Fruit fly (Drosophila melanogaster) whole organism, embryonic: Measurements from ENCODE around the gene Drice.

Source experiments
- Antp ChIP-seq: fragments of 200-800 bp; sonication (Bioruptor generic); optimal IDR thresholded peaks from 3 replicates; lab custom pipeline; 2016; ENCODE audit warnings: missing biosample characterization, missing genetic modification characterization
- CG10543 ChIP-seq: fragments of 200-800 bp; sonication (Bioruptor generic); optimal IDR thresholded peaks from 3 replicates; lab custom pipeline; 2017; ENCODE audit warnings: missing biosample characterization, mild to moderate bottlenecking, missing genetic modification characterization, moderate library complexity
- CG12155 ChIP-seq: fragments of 200-800 bp; sonication (Bioruptor generic); optimal IDR thresholded peaks from 3 replicates; lab custom pipeline; 2016; ENCODE audit warnings: missing biosample characterization, missing genetic modification characterization
- CG12391 ChIP-seq: fragments of 200-800 bp; sonication (Bioruptor generic); optimal IDR thresholded peaks from 3 replicates; lab custom pipeline; 2018; ENCODE audit warnings: missing biosample characterization, mild to moderate bottlenecking, missing genetic modification characterization, moderate library complexity
- CG13775 ChIP-seq: fragments of 200-800 bp; sonication (Bioruptor generic); optimal IDR thresholded peaks from 3 replicates; lab custom pipeline; 2017; ENCODE audit warnings: missing biosample characterization, mild to moderate bottlenecking, missing genetic modification characterization
- CG1529 ChIP-seq: fragments of 200-800 bp; sonication (Bioruptor generic); optimal IDR thresholded peaks from 3 replicates; lab custom pipeline; 2018; ENCODE audit warnings: missing biosample characterization, missing genetic modification characterization
- CG15514 ChIP-seq: fragments of 200-800 bp; sonication (Bioruptor generic); optimal IDR thresholded peaks from 3 replicates; lab custom pipeline; 2017; ENCODE audit warnings: missing biosample characterization, missing genetic modification characterization, mild to moderate bottlenecking, moderate library complexity, missing genetic modification reagents
- CG1603 ChIP-seq: fragments of 200-800 bp; sonication (Bioruptor generic); optimal IDR thresholded peaks from 2 replicates; lab custom pipeline; 2019; ENCODE audit warnings: missing biosample characterization, mild to moderate bottlenecking, missing genetic modification characterization, moderate library complexity
- CG17385 ChIP-seq: fragments of 200-800 bp; sonication (Bioruptor generic); optimal IDR thresholded peaks from 3 replicates; lab custom pipeline; 2018; ENCODE audit warnings: missing biosample characterization, mild to moderate bottlenecking, missing genetic modification characterization
- CG18011 ChIP-seq: fragments of 200-800 bp; sonication (Bioruptor generic); optimal IDR thresholded peaks from 2 replicates; lab custom pipeline; 2017; ENCODE audit warnings: missing biosample characterization, missing genetic modification characterization, mild to moderate bottlenecking, moderate library complexity, missing genotype
- CG18599 ChIP-seq: fragments of 200-800 bp; sonication (Bioruptor generic); optimal IDR thresholded peaks from 3 replicates; lab custom pipeline; 2017; ENCODE audit warnings: missing biosample characterization, missing genetic modification characterization, mild to moderate bottlenecking, moderate library complexity, missing genetic modification reagents
- CG3065 ChIP-seq: fragments of 200-800 bp; sonication (Bioruptor generic); optimal IDR thresholded peaks from 2 replicates; lab custom pipeline; 2016; ENCODE audit warnings: missing biosample characterization, missing genetic modification characterization
- CG31441 ChIP-seq: fragments of 200-800 bp; sonication (Bioruptor generic); IDR thresholded peaks from 2 replicates; pipeline ENCODE4 v1.3.6; 2022; ENCODE audit warnings: missing biosample characterization, missing genetic modification characterization
- CG32767 ChIP-seq: fragments of 200-800 bp; sonication (Bioruptor generic); IDR thresholded peaks from 2 replicates; pipeline ENCODE4 v1.3.6; 2022; ENCODE audit warnings: missing biosample characterization, missing genetic modification characterization
- CG3281 ChIP-seq: fragments of 200-800 bp; sonication (Bioruptor generic); optimal IDR thresholded peaks from 3 replicates; lab custom pipeline; 2017; ENCODE audit warnings: missing biosample characterization, mild to moderate bottlenecking, missing genetic modification characterization
- CG4424 ChIP-seq: fragments of 200-800 bp; sonication (Bioruptor generic); optimal IDR thresholded peaks from 3 replicates; lab custom pipeline; 2016; ENCODE audit warnings: missing biosample characterization, missing genetic modification characterization
- CG7556 ChIP-seq: fragments of 200-800 bp; sonication (Bioruptor generic); optimal IDR thresholded peaks from 2 replicates; lab custom pipeline; 2017; ENCODE audit warnings: missing biosample characterization, mild to moderate bottlenecking, missing genetic modification characterization
- CG8290 ChIP-seq, 3 experiments: fragments of 200-800 bp; sonication (Bioruptor generic); optimal IDR thresholded peaks; 2 replicates each; lab custom pipeline; 2016 to 2019; ENCODE audit warnings: missing biosample characterization in 3 of 3, missing genetic modification characterization in 3 of 3, mild to moderate bottlenecking in 2 of 3, moderate library complexity in 1 of 3
- CG9932 ChIP-seq: fragments of 200-800 bp; sonication (Bioruptor generic); IDR thresholded peaks from 2 replicates; pipeline ENCODE4 v1.3.6; 2022; ENCODE audit warnings: missing biosample characterization, missing genetic modification characterization
- CkIIα-i1 ChIP-seq: fragments of 200-800 bp; sonication (Bioruptor generic); IDR thresholded peaks from 2 replicates; pipeline ENCODE4 v1.3.6; 2022; ENCODE audit warnings: missing biosample characterization, missing genetic modification characterization
- Deaf1 ChIP-seq: fragments of 200-800 bp; optimal IDR thresholded peaks from 3 replicates; lab custom pipeline; 2019; ENCODE audit warnings: missing biosample characterization, mild to moderate bottlenecking, missing genetic modification characterization, moderate library complexity
- Ets65A ChIP-seq: fragments of 200-800 bp; sonication (Bioruptor generic); peaks from one replicate; lab custom pipeline; 2016; ENCODE audit warnings: missing biosample characterization, missing genetic modification characterization
- Fer2 ChIP-seq: fragments of 200-800 bp; sonication (Bioruptor generic); optimal IDR thresholded peaks from 2 replicates; lab custom pipeline; 2018; ENCODE audit warnings: missing biosample characterization, mild to moderate bottlenecking, missing genetic modification characterization, moderate library complexity
- H2.0 ChIP-seq: fragments of 200-800 bp; sonication (Bioruptor generic); IDR thresholded peaks from 2 replicates; pipeline ENCODE4 v1.3.6; 2022; ENCODE audit warnings: missing biosample characterization, missing genetic modification characterization
- HHEX ChIP-seq: fragments of 200-800 bp; sonication (Bioruptor generic); optimal IDR thresholded peaks from 3 replicates; lab custom pipeline; 2017; ENCODE audit warnings: missing biosample characterization, mild to moderate bottlenecking, missing genetic modification characterization, missing genetic modification reagents
- HLH4C ChIP-seq: fragments of 200-800 bp; sonication (Bioruptor generic); IDR thresholded peaks from 3 replicates; pipeline ENCODE4 v1.3.6; 2022; ENCODE audit warnings: missing biosample characterization, missing genetic modification characterization; ENCODE audit not compliant: partially characterized antibody
- Hsf ChIP-seq: fragments of 200-800 bp; sonication (Bioruptor generic); optimal IDR thresholded peaks from 3 replicates; lab custom pipeline; 2016; ENCODE audit warnings: missing biosample characterization, missing genetic modification characterization
- Lhr ChIP-seq: fragments of 200-800 bp; sonication (Bioruptor generic); optimal IDR thresholded peaks from 3 replicates; lab custom pipeline; 2017; ENCODE audit warnings: mild to moderate bottlenecking, missing biosample characterization, missing genetic modification reagents, missing genetic modification characterization
- Med ChIP-seq: fragments of 200-800 bp; sonication (Bioruptor generic); peaks from one replicate; lab custom pipeline; 2016; ENCODE audit warnings: missing biosample characterization, missing genetic modification characterization, mild to moderate bottlenecking, inconsistent platforms, moderate library complexity
- Meics ChIP-seq: fragments of 200-800 bp; sonication (Bioruptor generic); optimal IDR thresholded peaks from 2 replicates; lab custom pipeline; 2017; ENCODE audit warnings: missing biosample characterization, mild to moderate bottlenecking, missing genetic modification characterization
- Nf-YC ChIP-seq: fragments of 200-800 bp; optimal IDR thresholded peaks from 3 replicates; lab custom pipeline; 2019; ENCODE audit warnings: missing biosample characterization, mild to moderate bottlenecking, missing genetic modification characterization, moderate library complexity
- Pdp1 ChIP-seq, 2 experiments: fragments of 200-800 bp; sonication (Bioruptor generic); optimal IDR thresholded peaks; 3 replicates each; lab custom pipeline; 2016; ENCODE audit warnings: missing biosample characterization in 2 of 2, missing genetic modification characterization in 2 of 2, mild to moderate bottlenecking in 1 of 2, moderate library complexity in 1 of 2
- Ptx1 ChIP-seq: fragments of 200-800 bp; sonication (Bioruptor generic); IDR thresholded peaks from 2 replicates; pipeline ENCODE4 v1.3.6; 2022; ENCODE audit warnings: missing biosample characterization, missing genetic modification characterization
- Ravus ChIP-seq: fragments of 200-800 bp; sonication (Bioruptor generic); IDR thresholded peaks from 2 replicates; pipeline ENCODE4 v1.3.6; 2022; ENCODE audit warnings: missing biosample characterization, missing genetic modification characterization
- Scr ChIP-seq: fragments of 200-800 bp; sonication (Bioruptor generic); IDR thresholded peaks from 2 replicates; pipeline ENCODE4 v1.3.6; 2022; ENCODE audit warnings: missing biosample characterization, missing genetic modification characterization; ENCODE audit not compliant: partially characterized antibody
- Sox102F ChIP-seq: fragments of 200-800 bp; sonication (Bioruptor generic); optimal IDR thresholded peaks from 2 replicates; lab custom pipeline; 2018; ENCODE audit warnings: missing biosample characterization, mild to moderate bottlenecking, missing genetic modification characterization, moderate library complexity
- Sry-β ChIP-seq: fragments of 200-800 bp; sonication (Bioruptor generic); optimal IDR thresholded peaks from 2 replicates; lab custom pipeline; 2018; ENCODE audit warnings: missing biosample characterization, mild to moderate bottlenecking, missing genetic modification characterization, moderate library complexity
- Ssrp ChIP-seq: fragments of 200-800 bp; sonication (Bioruptor generic); optimal IDR thresholded peaks from 2 replicates; lab custom pipeline; 2018; ENCODE audit warnings: missing biosample characterization, mild to moderate bottlenecking, missing genetic modification characterization, moderate library complexity
- ci ChIP-seq: fragments of 200-800 bp; sonication (Bioruptor generic); IDR thresholded peaks from 3 replicates; pipeline ENCODE4 v1.3.6; 2022; ENCODE audit warnings: missing biosample characterization, missing genetic modification characterization
- danr ChIP-seq: fragments of 200-800 bp; sonication (Bioruptor generic); IDR thresholded peaks from 2 replicates; pipeline ENCODE4 v1.3.6; 2022; ENCODE audit warnings: missing biosample characterization, missing genetic modification characterization
- dysf ChIP-seq: fragments of 200-800 bp; sonication (Bioruptor generic); IDR thresholded peaks from 3 replicates; pipeline ENCODE4 v1.3.6; 2022; ENCODE audit warnings: missing biosample characterization, missing genetic modification characterization
- ken ChIP-seq: fragments of 200-800 bp; sonication (Bioruptor generic); IDR thresholded peaks from 3 replicates; pipeline ENCODE4 v1.3.6; 2022; ENCODE audit warnings: missing biosample characterization, missing genetic modification characterization
- lbe ChIP-seq: fragments of 200-800 bp; sonication (Bioruptor generic); optimal IDR thresholded peaks from 2 replicates; lab custom pipeline; 2016; ENCODE audit warnings: missing biosample characterization, mild to moderate bottlenecking, missing genetic modification characterization
- lmd ChIP-seq: fragments of 200-800 bp; sonication (Bioruptor generic); IDR thresholded peaks from 2 replicates; pipeline ENCODE4 v1.3.6; 2022; ENCODE audit warnings: missing biosample characterization, missing genetic modification characterization
- luna ChIP-seq: fragments of 200-800 bp; sonication (Bioruptor generic); optimal IDR thresholded peaks from 2 replicates; lab custom pipeline; 2016; ENCODE audit warnings: missing biosample characterization, missing genetic modification characterization
- yki ChIP-seq: fragments of >200 bp; optimal IDR thresholded peaks from 3 replicates; lab custom pipeline; 2018
- zen2 ChIP-seq: fragments of 200-800 bp; sonication (Bioruptor generic); IDR thresholded peaks from 3 replicates; pipeline ENCODE4 v1.3.6; 2022; ENCODE audit warnings: missing biosample characterization, missing genetic modification characterization; ENCODE audit not compliant: partially characterized antibody
- zfh1 ChIP-seq: fragments of 200-800 bp; sonication (Bioruptor generic); IDR thresholded peaks from 3 replicates; pipeline ENCODE4 v1.3.6; 2022; ENCODE audit warnings: missing biosample characterization, missing genetic modification characterization

Drice gene

dm6 chr3R:29771645-29772089 lies 27.8 kb upstream of the Drice start (continued):
- TF ChIP-seq zen2 = peak; percentile 91; the same call in 2 of the 3 replicates
- no peak for TF ChIP-seq CG3065
- no peak for TF ChIP-seq CG1529
- peak; percentile 55 for TF ChIP-seq Scr (GFP tag; lab: Robert Waterston, UW)
- no peak for TF ChIP-seq Meics (GFP tag; lab: Kevin White, UChicago)
- TF ChIP-seq CG8290 (GFP tag; optimal IDR thresholded peaks at IDR 0.05; lab: Kevin White, UChicago) = no peak
- peak in 1 of 2 experiments; percentile 61 for TF ChIP-seq CG8290 (tag; optimal IDR thresholded peaks at IDR 0.05; lab: Kevin White, UChicago)
- peak; percentile 31; the same call in 1 of the 2 replicates for TF ChIP-seq CG32767 (GFP tag; lab: Robert Waterston, UW)
- no peak for TF ChIP-seq CG17385
- no peak for TF ChIP-seq CG7556 (GFP tag; lab: Kevin White, UChicago)
- no peak for TF ChIP-seq luna (GFP tag; lab: Kevin White, UChicago)
- TF ChIP-seq Deaf1 = peak; percentile 59
- no peak for TF ChIP-seq CG31441 (GFP tag; lab: Robert Waterston, UW)
- TF ChIP-seq CG12391 (tag; lab: Kevin White, UChicago) = no peak
- TF ChIP-seq Ravus = no peak
- no peak for TF ChIP-seq CG1603 (tag; lab: Kevin White, UChicago)
- TF ChIP-seq H2.0 = no peak
- TF ChIP-seq Pdp1 (GFP tag; optimal IDR thresholded peaks at IDR 0.05; lab: Kevin White, UChicago) = peak in 1 of 2 experiments; percentile 88
- peak; percentile 15 for TF ChIP-seq lbe
- no peak for TF ChIP-seq Lhr
- TF ChIP-seq ci (GFP tag; lab: Robert Waterston, UW) = peak; percentile 61; the same call in 2 of the 3 replicates
- no peak for TF ChIP-seq CkIIα-i1 (GFP tag; lab: Robert Waterston, UW)
- TF ChIP-seq, all 482 proteins: peak for 98

- TF ChIP-seq CG4424 (GFP tag; lab: Kevin White, UChicago) (peak; percentile 62), CG3281 (peak; percentile 48), Nf-YC (tag; lab: Kevin White, UChicago) (no peak), Pdp1 (GFP tag; optimal IDR thresholded peaks at IDR 0.05; lab: Kevin White, UChicago) (peak in 1 of 2 experiments; percentile 12), CG18599 (GFP tag; lab: Kevin White, UChicago) (peak; percentile 17), Sry-β (GFP tag; lab: Kevin White, UChicago) (peak; percentile 58), CG12155 (no peak), CG18011 (no peak), yki (lab: Kevin White, UChicago) (peak; percentile 59), HHEX (GFP tag; lab: Kevin White, UChicago) (no peak), Antp (GFP tag; lab: Kevin White, UChicago) (peak; percentile 8), CG15514 (peak; percentile 98), Fer2 (tag; lab: Kevin White, UChicago) (no peak), Ssrp (tag; lab: Kevin White, UChicago) (peak; percentile 5), Hsf (GFP tag; lab: Kevin White, UChicago) (peak; percentile 8), Ets65A (GFP tag; lab: Kevin White, UChicago) (peak; percentile 94), CG13775 (peak; percentile 74), lmd (GFP tag; lab: Robert Waterston, UW) (peak; percentile 56; the same call in 1 of the 2 replicates), Med (GFP tag; lab: Kevin White, UChicago) (peak; percentile 24), CG10543 (GFP tag; lab: Kevin White, UChicago) (peak; percentile 23), zfh1 (GFP tag; lab: Robert Waterston, UW) (peak; percentile 32; the same call in 1 of the 3 replicates), Sox102F (GFP tag; lab: Kevin White, UChicago) (peak; percentile 5), ken (GFP tag; lab: Robert Waterston, UW) (peak; percentile 39; the same call in 1 of the 3 replicates), Ptx1 (GFP tag; lab: Robert Waterston, UW) (0 out of 2 replicates have a peak, but pooled peaks have one; percentile 20), CG9932 (GFP tag; lab: Robert Waterston, UW) (peak; percentile 49), HLH4C (GFP tag; lab: Robert Waterston, UW) (no peak; the same call in 2 of the 3 replicates), danr (GFP tag; lab: Robert Waterston, UW) (0 out of 2 replicates have a peak, but pooled peaks have one; percentile 20), dysf (GFP tag; lab: Robert Waterston, UW) (0 out of 3 replicates have a peak, but pooled peaks have one; percentile 33)
Observed at dm6 chr3R:29772090-29772794, 27.2 kb upstream of the Drice start.
